Worm (Caenorhabditis elegans) whole organism, L4 larva: ENCODE data around the gene nspg-11.
"Not testable (repeated sequence)": the region's sequence is repeated elsewhere in the genome, so short reads cannot be mapped to it uniquely, and the experiment has no call there.

Experiments
- aly-2 ChIP-seq: sonication (generic microtip); optimal IDR thresholded peaks from 2 replicates; lab custom pipeline; 2018; ENCODE audit warnings: missing biosample characterization, missing genetic modification characterization
- ceh-20 ChIP-seq: fragments of 200-800 bp; sonication (Bioruptor generic); IDR thresholded peaks from 2 replicates; pipeline ENCODE4 v1.3.6; 2022; ENCODE audit warnings: missing genetic modification reagents, missing genetic modification characterization, missing compliant biosample characterization
- nhr-76 ChIP-seq: fragments of 150-350 bp; optimal IDR thresholded peaks from 2 replicates; lab custom pipeline; 2014; ENCODE audit warnings: missing biosample characterization, missing genetic modification characterization
- skn-1 ChIP-seq: fragments of 150-350 bp; optimal IDR thresholded peaks from 2 replicates; lab custom pipeline; 2014; ENCODE audit warnings: missing biosample characterization, missing genetic modification characterization
- unc-62 ChIP-seq, 3 experiments: fragments of 150-350 bp in 1 of 3; sonication (generic microtip); optimal IDR thresholded peaks in 2 of 3; peaks in 1 of 3; 1 replicate in 1 of 3; 2 replicates in 2 of 3; lab custom pipeline; 2014 to 2017; ENCODE audit warnings: missing biosample characterization in 3 of 3, missing genetic modification characterization in 3 of 3, missing genetic modification reagents in 3 of 3, missing genotype in 1 of 3

nspg-11 gene

DNA sequence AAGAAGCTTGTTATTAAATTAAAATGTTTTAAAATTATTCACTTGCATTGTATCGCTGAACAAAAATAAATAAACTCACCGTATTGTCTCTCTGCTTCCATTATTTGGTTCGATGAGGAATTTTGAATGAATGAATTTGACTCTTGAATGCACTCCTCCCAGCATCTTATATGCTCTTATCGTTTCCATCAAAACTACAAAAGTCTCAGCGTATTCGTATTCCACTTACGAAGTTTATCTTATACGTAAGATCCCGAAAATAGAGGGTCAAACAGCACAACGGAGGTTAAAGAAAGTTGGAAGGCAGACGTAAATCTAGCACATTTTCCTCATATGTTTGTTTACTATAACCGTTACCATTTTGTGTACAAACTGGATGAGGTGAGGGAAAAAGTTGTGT is 37.6 kb downstream of the nspg-11 start, which contains the start of gene nhr-267:
nhr-267 (minus strand) TSS at position 101 of the 400 bp plus-strand sequence.
- not testable (repeated sequence) for TF ChIP-seq aly-2 (tag; lab: Kevin White, UChicago); ceh-20 (GFP tag; lab: Robert Waterston, UW); skn-1 (tag; lab: Kevin White, UChicago)

DNA sequence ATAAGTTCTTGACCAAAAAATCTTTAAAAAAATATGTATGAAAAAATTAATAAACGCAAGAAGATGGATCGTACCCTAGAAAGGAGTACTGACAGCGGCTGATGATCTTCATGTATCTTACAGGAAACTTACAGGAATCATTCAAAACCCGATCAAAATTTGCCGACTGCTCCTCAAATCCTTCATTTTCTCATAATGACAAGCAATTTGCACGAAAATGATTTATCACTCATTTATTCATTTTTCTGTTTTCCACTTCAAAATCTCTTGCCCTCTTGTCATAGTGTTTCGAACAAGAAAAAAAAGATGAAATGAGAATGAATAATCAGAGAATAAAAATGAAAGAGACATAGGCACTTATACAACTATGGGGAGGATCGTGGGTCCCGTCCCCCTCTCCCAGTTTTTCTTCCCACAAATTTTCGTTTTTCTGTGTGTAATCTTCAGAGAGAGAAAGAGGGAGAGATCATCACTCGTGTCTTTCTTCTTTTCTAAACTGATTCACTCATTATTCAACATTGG is 49.8 kb downstream of the nspg-11 start, which contains the start of gene nmy-3:
nmy-3 (plus strand) TSS at position 472 of the 522 bp plus-strand sequence.
- TF ChIP-seq unc-62 (GFP tag; optimal IDR thresholded peaks at IDR 0.05 in 1 of 2; lab: Kevin White, UChicago), result peak in 1 of 2 experiments; percentile 91
- TF ChIP-seq unc-62 (tag; optimal IDR thresholded peaks at IDR 0.05; lab: Kevin White, UChicago), result no peak
- no peak for TF ChIP-seq nhr-76
- TF ChIP-seq, all 104 proteins: peak for 1
